Worm (Caenorhabditis elegans): Measurements from ENCODE around the gene dsl-2.

DNA sequence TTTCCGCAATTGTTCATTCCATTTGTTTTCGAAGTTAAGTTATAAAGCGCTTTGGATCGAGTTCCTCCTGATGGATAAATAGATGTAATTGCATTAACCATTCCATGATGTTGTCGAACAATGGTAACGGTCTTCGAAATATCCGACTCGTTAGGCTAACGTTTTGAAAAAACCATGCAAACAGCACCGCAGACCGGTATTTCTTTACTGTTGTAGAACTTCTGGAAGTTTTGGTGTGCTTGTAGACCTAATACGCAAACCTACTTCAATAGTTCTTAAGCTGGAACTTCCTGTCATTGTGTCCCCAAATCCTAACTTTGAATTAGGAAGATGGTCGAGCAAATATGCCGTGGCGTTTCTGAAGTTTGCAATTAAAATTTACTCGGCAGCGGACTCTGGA is 40.5 kb upstream of the dsl-2 start, which contains the start of gene F38A1.9:
- no peak for TF ChIP-seq sem-4 (tag; optimal IDR thresholded peaks at IDR 0.05)
- no peak for TF ChIP-seq snpc-4 (tag; optimal IDR thresholded peaks at IDR 0.05)
- TF ChIP-seq nhr-77 (tag; optimal IDR thresholded peaks at IDR 0.05), result no peak
- no peak for TF ChIP-seq nhr-237 (tag; optimal IDR thresholded peaks at IDR 0.05)
- no peak for TF ChIP-seq unc-39 (tag; optimal IDR thresholded peaks at IDR 0.05)
- no peak for TF ChIP-seq mab-5 (tag; optimal IDR thresholded peaks at IDR 0.05)
- TF ChIP-seq lsy-2 (tag; optimal IDR thresholded peaks at IDR 0.05), result no peak
- no peak for TF ChIP-seq lin-39 (tag; optimal IDR thresholded peaks at IDR 0.05)
- TF ChIP-seq nhr-12 (tag; optimal IDR thresholded peaks at IDR 0.05), result no peak
- TF ChIP-seq nhr-10 (tag; optimal IDR thresholded peaks at IDR 0.05), result no peak

All from whole organism, L2 larva.